Worm (Caenorhabditis elegans): ENCODE data around the gene rol-6.

Gene rol-6

DNA sequence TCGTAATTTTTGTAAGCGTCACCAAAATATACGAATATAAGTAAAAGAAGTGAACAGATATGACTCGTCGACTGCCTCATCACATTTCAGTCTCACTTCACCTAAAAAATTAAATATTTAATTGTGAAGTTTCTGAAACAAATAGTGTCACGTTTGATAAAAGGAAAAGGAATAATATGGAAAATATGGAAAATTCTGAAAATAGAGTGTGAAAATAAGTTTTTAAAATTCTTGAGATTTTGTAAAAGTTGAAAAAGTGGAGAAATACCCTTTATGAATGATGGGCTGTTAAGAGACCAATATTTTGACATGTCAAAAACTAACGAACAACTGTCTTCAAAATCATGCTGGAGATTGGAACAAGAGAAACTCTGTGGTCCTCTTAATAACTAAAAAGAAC, 6.2 kb upstream of the rol-6 start, which contains the start of gene T01B7.9:
Gene T01B7.9 (minus strand): TSS at position 101 of the 400 bp plus-strand sequence.
- TF ChIP-seq mml-1 (tag; optimal IDR thresholded peaks at IDR 0.05), result no peak
- no peak for TF ChIP-seq elt-3 (tag; optimal IDR thresholded peaks at IDR 0.05)
- TF ChIP-seq ztf-4 (tag; optimal IDR thresholded peaks at IDR 0.05), result no peak

DNA sequence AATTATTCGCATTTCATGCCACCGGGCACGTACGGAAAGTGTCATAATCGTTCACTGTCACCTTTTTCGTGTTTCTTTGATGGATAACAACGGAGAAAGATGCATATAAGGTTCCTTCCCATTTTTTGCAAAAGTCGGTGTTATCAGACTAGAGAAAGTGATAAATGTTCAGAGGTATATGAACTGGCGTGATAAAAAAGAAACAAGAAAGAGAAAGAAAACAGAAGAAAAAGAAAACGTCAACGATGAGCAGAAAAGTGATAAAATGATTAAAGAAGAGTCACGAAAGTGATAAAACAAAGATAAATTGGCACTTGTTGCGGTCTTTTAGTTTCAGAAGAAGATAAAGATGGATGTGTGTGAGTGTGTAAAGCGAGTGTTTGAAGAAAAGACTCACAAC, 2.6 kb upstream of the rol-6 start:
- TF ChIP-seq elt-3 (tag; optimal IDR thresholded peaks at IDR 0.05) (peak in 1 of 3 experiments; percentile 75), egl-5 (tag; optimal IDR thresholded peaks at IDR 0.05) (peak; percentile 6), ZK546.5 (tag; optimal IDR thresholded peaks at IDR 0.05) (no peak), nhr-77 (tag; optimal IDR thresholded peaks at IDR 0.05) (no peak), lin-15B (tag; optimal IDR thresholded peaks at IDR 0.05) (no peak), ama-1 (optimal IDR thresholded peaks at IDR 0.05) (no peak), nhr-12 (tag; optimal IDR thresholded peaks at IDR 0.05) (no peak), nhr-67 (tag; optimal IDR thresholded peaks at IDR 0.05) (no peak), nhr-25 (tag; optimal IDR thresholded peaks at IDR 0.05) (peak; percentile 5)

DNA sequence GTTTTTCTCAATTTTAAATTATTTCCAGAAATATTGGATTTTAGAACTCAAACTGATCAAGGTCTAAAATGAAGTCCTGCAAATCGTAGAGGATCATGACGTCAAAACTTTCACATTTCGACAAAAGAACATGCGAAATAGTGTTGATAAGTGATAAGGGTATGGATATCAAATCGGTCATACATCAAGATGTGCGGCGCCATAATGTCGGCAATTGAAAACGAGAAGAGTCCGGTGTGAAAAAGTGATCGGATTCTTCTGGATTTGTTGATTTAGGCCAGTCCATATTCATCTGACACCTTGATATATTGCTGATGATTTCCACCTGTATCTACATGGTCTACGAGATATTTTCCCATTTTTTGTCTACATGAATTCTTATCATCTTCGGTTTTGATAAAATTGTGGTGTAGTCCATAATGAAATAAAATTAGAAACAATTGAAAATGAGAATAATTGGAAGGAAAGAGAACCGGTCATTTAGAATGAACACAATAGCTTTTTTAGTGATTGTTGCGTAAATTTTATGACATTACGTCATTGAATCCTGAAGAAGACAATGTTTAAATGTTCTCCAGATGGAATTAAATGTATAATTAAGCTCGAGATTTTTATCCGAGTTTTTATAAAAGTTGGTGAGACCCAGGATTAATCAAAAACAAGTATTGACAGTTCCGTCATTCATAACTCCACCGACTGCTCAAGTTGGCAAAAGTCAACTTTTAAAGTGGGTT, 1.7 kb upstream of the rol-6 start:
- TF ChIP-seq nhr-23 (tag; optimal IDR thresholded peaks at IDR 0.05) (peak; percentile 37), aly-2 (tag; optimal IDR thresholded peaks at IDR 0.05) (no peak), nhr-43 (tag; optimal IDR thresholded peaks at IDR 0.05; ENCODE audit: poor library complexity, severe bottlenecking) (peak; percentile 62)

DNA sequence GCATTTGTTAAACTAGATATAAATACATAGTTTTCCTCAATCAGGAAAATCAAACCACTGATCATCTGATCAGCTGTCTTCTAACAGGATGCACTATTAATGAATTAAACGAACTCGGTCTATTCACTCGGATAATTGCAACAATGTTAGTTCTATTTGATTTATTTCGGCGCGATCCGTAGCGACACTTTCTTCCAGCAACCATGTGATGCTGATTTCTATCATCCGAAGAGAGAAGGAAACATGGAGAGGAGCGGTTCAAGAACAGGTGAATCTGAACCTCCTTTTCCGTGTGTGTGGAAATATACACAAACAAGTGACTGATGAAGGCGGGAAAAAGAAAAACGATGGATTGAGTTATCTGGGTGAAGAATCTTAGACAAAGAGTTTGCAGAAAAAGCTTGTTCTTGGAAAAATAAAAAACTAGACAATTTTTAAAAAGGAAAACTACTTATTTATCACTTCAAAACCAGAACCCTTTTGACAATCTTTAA, 1.1 kb upstream of the rol-6 start:
- TF ChIP-seq mdl-1 (tag; optimal IDR thresholded peaks at IDR 0.05) (no peak), ceh-82 (tag; optimal IDR thresholded peaks at IDR 0.05) (no peak), aly-2 (tag; optimal IDR thresholded peaks at IDR 0.05) (no peak), fkh-2 (tag; optimal IDR thresholded peaks at IDR 0.05) (no peak), unc-39 (tag; optimal IDR thresholded peaks at IDR 0.05) (no peak), nhr-11 (tag; optimal IDR thresholded peaks at IDR 0.05) (no peak), eor-1 (tag; optimal IDR thresholded peaks at IDR 0.05) (no peak), ceh-9 (tag; optimal IDR thresholded peaks at IDR 0.05) (no peak), zag-1 (tag; optimal IDR thresholded peaks at IDR 0.05) (no peak), lin-39 (tag; optimal IDR thresholded peaks at IDR 0.05) (no peak), nhr-43 (tag; optimal IDR thresholded peaks at IDR 0.05; ENCODE audit: poor library complexity, severe bottlenecking) (peak; percentile 53), elt-1 (tag; optimal IDR thresholded peaks at IDR 0.05) (peak; percentile 37)

DNA sequence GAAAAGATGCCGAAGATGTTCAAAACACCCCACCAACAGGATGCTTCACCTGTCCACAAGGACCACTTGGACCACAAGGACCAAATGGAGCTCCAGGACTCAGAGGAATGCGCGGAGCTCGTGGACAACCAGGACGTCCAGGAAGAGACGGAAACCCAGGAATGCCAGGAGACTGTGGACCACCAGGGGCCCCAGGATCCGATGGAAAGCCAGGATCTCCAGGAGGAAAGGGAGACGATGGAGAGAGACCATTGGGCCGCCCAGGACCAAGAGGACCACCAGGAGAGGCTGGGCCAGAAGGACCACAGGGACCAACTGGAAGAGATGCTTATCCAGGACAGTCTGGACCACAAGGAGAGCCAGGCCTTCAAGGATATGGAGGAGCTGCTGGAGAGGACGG, 777 bp downstream of the rol-6 start:
- TF ChIP-seq egl-5 (tag; optimal IDR thresholded peaks at IDR 0.05) (no peak), nhr-67 (tag; optimal IDR thresholded peaks at IDR 0.05) (no peak), lin-15B (tag; optimal IDR thresholded peaks at IDR 0.05) (no peak), nhr-77 (tag; optimal IDR thresholded peaks at IDR 0.05) (no peak), mdl-1 (tag; optimal IDR thresholded peaks at IDR 0.05) (no peak), nhr-11 (tag; optimal IDR thresholded peaks at IDR 0.05) (no peak), ceh-28 (tag; optimal IDR thresholded peaks at IDR 0.05) (no peak), elt-1 (tag; optimal IDR thresholded peaks at IDR 0.05) (no peak)

DNA sequence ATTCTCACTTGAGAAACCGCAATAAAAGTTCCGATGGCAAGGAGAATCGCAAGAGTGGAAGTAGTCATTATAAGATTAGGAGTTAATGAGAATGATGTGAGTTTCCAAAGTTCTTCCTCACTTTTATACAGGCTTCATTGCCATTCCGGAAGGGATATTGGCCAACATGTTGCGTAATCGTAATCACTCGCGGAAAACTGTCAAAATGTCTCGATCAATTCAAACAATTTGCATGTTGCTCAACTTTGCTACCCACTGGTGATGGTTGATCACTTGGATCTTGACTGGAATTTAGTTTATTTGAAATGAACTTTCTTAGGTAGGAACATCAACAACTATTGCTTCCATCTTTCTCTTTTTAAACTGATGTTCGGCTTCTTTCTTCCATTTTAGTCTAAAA, 4.6 kb downstream of the rol-6 start, which contains the start of gene idpb-4:
Gene idpb-4 (minus strand): TSS at position 101 of the 400 bp plus-strand sequence.
- TF ChIP-seq nhr-43 (tag; optimal IDR thresholded peaks at IDR 0.05; ENCODE audit: poor library complexity, severe bottlenecking) (no peak), nhr-77 (tag; optimal IDR thresholded peaks at IDR 0.05) (no peak), nhr-237 (tag; optimal IDR thresholded peaks at IDR 0.05) (no peak), mdl-1 (tag; optimal IDR thresholded peaks at IDR 0.05) (no peak), ceh-16 (tag; optimal IDR thresholded peaks at IDR 0.05) (no peak), fos-1 (tag; optimal IDR thresholded peaks at IDR 0.05) (no peak), ama-1 (optimal IDR thresholded peaks at IDR 0.05) (no peak), pqm-1 (tag; optimal IDR thresholded peaks at IDR 0.05) (no peak), nhr-11 (tag; optimal IDR thresholded peaks at IDR 0.05) (no peak)

DNA sequence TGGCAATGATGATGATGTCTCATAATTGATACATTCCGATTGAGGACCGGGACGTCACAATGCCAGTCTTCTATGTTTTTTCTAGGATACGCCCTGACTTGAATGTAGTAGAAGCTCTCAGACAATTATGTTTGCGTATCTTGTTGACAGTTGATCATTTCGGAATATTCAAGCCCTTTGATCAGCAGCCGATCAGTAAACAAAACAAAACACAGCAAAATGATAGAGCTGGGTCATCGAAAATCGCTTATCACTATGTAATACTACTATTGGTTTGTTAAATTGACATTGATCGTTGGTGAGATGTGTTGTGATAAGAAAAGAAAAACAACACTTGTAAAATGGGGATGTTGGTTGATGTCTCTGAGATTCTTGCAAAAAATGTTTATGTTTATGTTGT, 5.4 kb downstream of the rol-6 start:
- TF ChIP-seq elt-2 (tag; optimal IDR thresholded peaks at IDR 0.05) (peak; percentile 7), nhr-77 (tag; optimal IDR thresholded peaks at IDR 0.05) (no peak), elt-3 (tag; optimal IDR thresholded peaks at IDR 0.05) (no peak), skn-1 (tag; optimal IDR thresholded peaks at IDR 0.05) (no peak)
